Fruit fly (Drosophila melanogaster): ENCODE measurements around the gene CheB38c.
A peak's percentile ranks its signal among the peaks of the same experiment; 100 is the strongest.

CheB38c gene

dm6 chr2L:20837885-20838284 is 17.2 kb upstream of the CheB38c start, which contains the start of gene Spn38F:
Gene Spn38F (minus strand): TSS chr2L:20837985.
- no peak for TF ChIP-seq CG8159 (tag; optimal IDR thresholded peaks at IDR 0.05)
- no peak for TF ChIP-seq CG4496 (GFP tag; IDR thresholded peaks at IDR 0.05)
- TF ChIP-seq rn (GFP tag; IDR thresholded peaks at IDR 0.05) = no peak
- no peak for TF ChIP-seq CG14655 (GFP tag; optimal IDR thresholded peaks at IDR 0.05)
- no peak for TF ChIP-seq CG12605 (GFP tag; IDR thresholded peaks at IDR 0.05)
- TF ChIP-seq CG32121 (GFP tag; IDR thresholded peaks at IDR 0.05) = no peak
- no peak for TF ChIP-seq CG13204 (GFP tag; optimal IDR thresholded peaks at IDR 0.05)
- no peak for TF ChIP-seq Ets98B (GFP tag; IDR thresholded peaks at IDR 0.05)
- no peak for TF ChIP-seq CG9948 (tag; optimal IDR thresholded peaks at IDR 0.05)
- TF ChIP-seq CG34367 (tag; optimal IDR thresholded peaks at IDR 0.05) = no peak
- TF ChIP-seq CG10348 (GFP tag; IDR thresholded peaks at IDR 0.05) = no peak
- no peak for TF ChIP-seq CG17806 (tag; optimal IDR thresholded peaks at IDR 0.05)
- no peak for TF ChIP-seq Snoo (tag; optimal IDR thresholded peaks at IDR 0.05)
- TF ChIP-seq Pif1A (GFP tag; optimal IDR thresholded peaks at IDR 0.05) = no peak
- TF ChIP-seq fd96Ca (GFP tag; IDR thresholded peaks at IDR 0.05) = no peak
- TF ChIP-seq Pif1B (GFP tag; optimal IDR thresholded peaks at IDR 0.05) = no peak
- no peak for TF ChIP-seq D1 (tag; optimal IDR thresholded peaks at IDR 0.05)
- no peak for TF ChIP-seq gl (tag; optimal IDR thresholded peaks at IDR 0.05)

- no peak for TF ChIP-seq CG13204 (GFP tag; optimal IDR thresholded peaks at IDR 0.05)
- TF ChIP-seq CG15710 (tag; optimal IDR thresholded peaks at IDR 0.05) = no peak
- TF ChIP-seq CG32121 (GFP tag; IDR thresholded peaks at IDR 0.05) = no peak
- TF ChIP-seq EcR (GFP tag; optimal IDR thresholded peaks at IDR 0.05) = no peak
- TF ChIP-seq CG14655 (GFP tag; optimal IDR thresholded peaks at IDR 0.05) = no peak
- no peak for TF ChIP-seq gl (tag; optimal IDR thresholded peaks at IDR 0.05)
- no peak for TF ChIP-seq CG8159 (tag; optimal IDR thresholded peaks at IDR 0.05)
- TF ChIP-seq CG4496 (GFP tag; IDR thresholded peaks at IDR 0.05) = no peak
- TF ChIP-seq fd96Ca (GFP tag; IDR thresholded peaks at IDR 0.05) = no peak
- TF ChIP-seq Pif1B (GFP tag; optimal IDR thresholded peaks at IDR 0.05) = no peak
- no peak for TF ChIP-seq CG34367 (tag; optimal IDR thresholded peaks at IDR 0.05)
- TF ChIP-seq CG8301 (tag; optimal IDR thresholded peaks at IDR 0.05) = no peak
- TF ChIP-seq D1 (tag; optimal IDR thresholded peaks at IDR 0.05) = no peak
- no peak for TF ChIP-seq CG9948 (tag; optimal IDR thresholded peaks at IDR 0.05)
- TF ChIP-seq Snoo (tag; optimal IDR thresholded peaks at IDR 0.05) = no peak
- no peak for TF ChIP-seq CG12605 (GFP tag; IDR thresholded peaks at IDR 0.05)
Observed at dm6 chr2L:20835501-20835900, 14.8 kb upstream of the CheB38c start, which contains the start of gene Oseg5. Gene Oseg5 (minus strand): TSS chr2L:20835840.

- TF ChIP-seq Pif1B (GFP tag; optimal IDR thresholded peaks at IDR 0.05) (no peak), EcR (GFP tag; optimal IDR thresholded peaks at IDR 0.05) (no peak), CG10348 (GFP tag; IDR thresholded peaks at IDR 0.05) (no peak), CG9948 (tag; optimal IDR thresholded peaks at IDR 0.05) (no peak), CG13204 (GFP tag; optimal IDR thresholded peaks at IDR 0.05) (no peak), Ets98B (GFP tag; IDR thresholded peaks at IDR 0.05) (no peak), CG8159 (tag; optimal IDR thresholded peaks at IDR 0.05) (no peak), CG34367 (tag; optimal IDR thresholded peaks at IDR 0.05) (no peak), fd96Ca (GFP tag; IDR thresholded peaks at IDR 0.05) (no peak), CG15710 (tag; optimal IDR thresholded peaks at IDR 0.05) (no peak), CG4496 (GFP tag; IDR thresholded peaks at IDR 0.05) (no peak), Snoo (tag; optimal IDR thresholded peaks at IDR 0.05) (no peak), CG32121 (GFP tag; IDR thresholded peaks at IDR 0.05) (no peak), gl (tag; optimal IDR thresholded peaks at IDR 0.05) (no peak)
Observed at dm6 chr2L:20831060-20831459, 10.4 kb upstream of the CheB38c start, which contains the start of gene CG31674. Gene CG31674 (plus strand): TSS chr2L:20831262.

- peak; percentile 6; the same call in 1 of the 3 replicates for TF ChIP-seq CG4496 (GFP tag; IDR thresholded peaks at IDR 0.05)
- TF ChIP-seq CG8301 (tag; optimal IDR thresholded peaks at IDR 0.05) = no peak
- TF ChIP-seq CG9948 (tag; optimal IDR thresholded peaks at IDR 0.05) = no peak
Observed at dm6 chr2L:20829755-20830396, 9.2 kb upstream of the CheB38c start.

- TF ChIP-seq CG8301 (tag; optimal IDR thresholded peaks at IDR 0.05) = no peak
- TF ChIP-seq Ets98B (GFP tag; IDR thresholded peaks at IDR 0.05) = no peak
- TF ChIP-seq CG8159 (tag; optimal IDR thresholded peaks at IDR 0.05) = no peak
- no peak for TF ChIP-seq Pif1A (GFP tag; optimal IDR thresholded peaks at IDR 0.05)
- no peak for TF ChIP-seq CG14655 (GFP tag; optimal IDR thresholded peaks at IDR 0.05)
- TF ChIP-seq CG9948 (tag; optimal IDR thresholded peaks at IDR 0.05) = no peak
- TF ChIP-seq CG15710 (tag; optimal IDR thresholded peaks at IDR 0.05) = no peak
- no peak for TF ChIP-seq CG34367 (tag; optimal IDR thresholded peaks at IDR 0.05)
Observed at dm6 chr2L:20829309-20829708, 8.6 kb upstream of the CheB38c start, which contains the start of gene CG31673. Gene CG31673 (plus strand): TSS chr2L:20829609.

dm6 chr2L:20828701-20829100 is 8.0 kb upstream of the CheB38c start:
- TF ChIP-seq CG15710 (tag; optimal IDR thresholded peaks at IDR 0.05) = no peak
- no peak for TF ChIP-seq gl (tag; optimal IDR thresholded peaks at IDR 0.05)
- no peak for TF ChIP-seq fd96Ca (GFP tag; IDR thresholded peaks at IDR 0.05)
- no peak for TF ChIP-seq CG14655 (GFP tag; optimal IDR thresholded peaks at IDR 0.05)
- TF ChIP-seq rn (GFP tag; IDR thresholded peaks at IDR 0.05) = no peak
- TF ChIP-seq CG9948 (tag; optimal IDR thresholded peaks at IDR 0.05) = no peak
- TF ChIP-seq CG8159 (tag; optimal IDR thresholded peaks at IDR 0.05) = no peak
- TF ChIP-seq EcR (GFP tag; optimal IDR thresholded peaks at IDR 0.05) = no peak
